Worm (Caenorhabditis elegans): Measurements from ENCODE around the gene srsx-14.

- TF ChIP-seq B0261.1 (tag; optimal IDR thresholded peaks at IDR 0.05) (no peak), mxl-1 (tag; optimal IDR thresholded peaks at IDR 0.05) (no peak), F55B11.4 (tag; optimal IDR thresholded peaks at IDR 0.05; ENCODE audit: borderline replicate concordance, insufficient read depth) (no peak), him-1 (tag; optimal IDR thresholded peaks at IDR 0.05) (no peak), mel-28 (tag; optimal IDR thresholded peaks at IDR 0.05; ENCODE audit: borderline replicate concordance) (no peak), dox-1 (GFP tag; IDR thresholded peaks at IDR 0.05) (no peak), Y53F4B.3 (GFP tag; IDR thresholded peaks at IDR 0.05) (no peak), attf-3 (GFP tag; conservative IDR thresholded peaks at IDR 0.05) (no peak), dpl-1 (GFP tag; optimal IDR thresholded peaks at IDR 0.05) (no peak)
These were observed 4.7 kb upstream of the srsx-14 start, which contains the start of gene ttbk-8.2 for ce11 chrIV:5631628-5632027.
